Fruit fly (Drosophila melanogaster): Measurements from ENCODE around the gene bumpel.

- TF ChIP-seq salr (GFP tag; optimal IDR thresholded peaks at IDR 0.05), result no peak
- no peak for TF ChIP-seq dsx (GFP tag; optimal IDR thresholded peaks at IDR 0.05; ENCODE audit: poor library complexity, severe bottlenecking)
- TF ChIP-seq svp (GFP tag), result no peak
- TF ChIP-seq cyc (GFP tag; optimal IDR thresholded peaks at IDR 0.05), result no peak
- no peak for TF ChIP-seq ss (GFP tag; optimal IDR thresholded peaks at IDR 0.05)
- no peak for TF ChIP-seq CG6854 (GFP tag; optimal IDR thresholded peaks at IDR 0.05)
- no peak for TF ChIP-seq CG11902 (GFP tag; optimal IDR thresholded peaks at IDR 0.05)
- no peak for TF ChIP-seq vri (GFP tag; optimal IDR thresholded peaks at IDR 0.05)
- no peak for TF ChIP-seq Hr4 (GFP tag; optimal IDR thresholded peaks at IDR 0.05)
Measured at dm6 chr3R:11402894-11403293, 15.6 kb downstream of the bumpel start.
